Fruit fly (Drosophila melanogaster): ENCODE data around the gene Krn.

- no peak for TF ChIP-seq CG9817 (tag; optimal IDR thresholded peaks at IDR 0.05)
- no peak for TF ChIP-seq Lpt (GFP tag; optimal IDR thresholded peaks at IDR 0.05)
- TF ChIP-seq pan (optimal IDR thresholded peaks at IDR 0.05) = no peak
- no peak for TF ChIP-seq pan (GFP tag; optimal IDR thresholded peaks at IDR 0.05 in 1 of 2, IDR thresholded peaks at IDR 0.05 in 1 of 2)
- no peak for TF ChIP-seq ind (GFP tag; optimal IDR thresholded peaks at IDR 0.05)
- no peak for TF ChIP-seq ranshi (GFP tag; IDR thresholded peaks at IDR 0.05)
- no peak for TF ChIP-seq vnd (GFP tag; IDR thresholded peaks at IDR 0.05; ENCODE audit: partially characterized antibody)
- no peak for TF ChIP-seq CG4820 (GFP tag; optimal IDR thresholded peaks at IDR 0.05)
- TF ChIP-seq pzg (GFP tag; optimal IDR thresholded peaks at IDR 0.05) = no peak
- no peak for TF ChIP-seq CG16815 (GFP tag; optimal IDR thresholded peaks at IDR 0.05)
- no peak for TF ChIP-seq CG12942 (GFP tag; optimal IDR thresholded peaks at IDR 0.05)
- TF ChIP-seq ara (GFP tag; IDR thresholded peaks at IDR 0.05) = no peak
- TF ChIP-seq CG18599 (GFP tag; optimal IDR thresholded peaks at IDR 0.05) = no peak
- no peak for TF ChIP-seq MBD-R2 (GFP tag; IDR thresholded peaks at IDR 0.05)
Measured at dm6 chr3L:17624208-17624826, 29.8 kb downstream of the Krn start.

All from whole organism, embryonic.